Worm (Caenorhabditis elegans) whole organism, L1 larva: ENCODE results near the gene nhr-15.

Experiments
- egl-27 ChIP-seq, 2 experiments: fragments of 150-350 bp in 1 of 2; sonication (generic microtip); optimal IDR thresholded peaks; 3 replicates each; lab custom pipeline; 2017 to 2018; ENCODE audit warnings: missing biosample characterization in 2 of 2, missing genetic modification characterization in 2 of 2, missing genetic modification reagents in 2 of 2
- elt-3 ChIP-seq, 6 experiments: fragments of 150-350 bp in 1 of 6; sonication (generic microtip); optimal IDR thresholded peaks; 2 replicates each; lab custom pipeline; 2017 to 2018; ENCODE audit warnings: missing biosample characterization in 6 of 6, missing genetic modification characterization in 6 of 6, inconsistent platforms in 1 of 6
- fos-1 ChIP-seq: fragments of 150-350 bp; optimal IDR thresholded peaks from 2 replicates; lab custom pipeline; 2014; ENCODE audit warnings: missing biosample characterization, missing genetic modification characterization
- lin-13 ChIP-seq: fragments of 150-350 bp; optimal IDR thresholded peaks from 2 replicates; lab custom pipeline; 2014; ENCODE audit warnings: missing biosample characterization, missing genetic modification reagents, missing genetic modification characterization
- lin-39 ChIP-seq: fragments of 150-350 bp; optimal IDR thresholded peaks from 2 replicates; lab custom pipeline; 2014; ENCODE audit warnings: missing biosample characterization, missing genetic modification reagents, missing genetic modification characterization
- nhr-11 ChIP-seq: fragments of 150-350 bp; optimal IDR thresholded peaks from 2 replicates; lab custom pipeline; 2014; ENCODE audit warnings: missing biosample characterization, missing genetic modification characterization
- nhr-12 ChIP-seq: sonication (generic microtip); optimal IDR thresholded peaks from 2 replicates; lab custom pipeline; 2017; ENCODE audit warnings: missing biosample characterization, missing genetic modification characterization
- nhr-237 ChIP-seq: fragments of 150-350 bp; optimal IDR thresholded peaks from 2 replicates; lab custom pipeline; 2014; ENCODE audit warnings: missing biosample characterization, missing genetic modification characterization
- nhr-71 ChIP-seq: sonication (generic microtip); optimal IDR thresholded peaks from 2 replicates; lab custom pipeline; 2016; ENCODE audit warnings: mild to moderate bottlenecking, missing genetic modification characterization, moderate library complexity, missing compliant biosample characterization
- pax-3 ChIP-seq: fragments of 200-800 bp; sonication (Bioruptor generic); optimal IDR thresholded peaks from 2 replicates; lab custom pipeline; 2018; ENCODE audit warnings: mild to moderate bottlenecking, missing genetic modification characterization, moderate library complexity, missing compliant biosample characterization
- snpc-4 ChIP-seq: fragments of 150-350 bp; optimal IDR thresholded peaks from 2 replicates; lab custom pipeline; 2014; ENCODE audit warnings: missing biosample characterization, missing genetic modification characterization
- sox-4 ChIP-seq: sonication (generic microtip); optimal IDR thresholded peaks from 2 replicates; lab custom pipeline; 2016; ENCODE audit warnings: missing genetic modification characterization, missing compliant biosample characterization

DNA sequence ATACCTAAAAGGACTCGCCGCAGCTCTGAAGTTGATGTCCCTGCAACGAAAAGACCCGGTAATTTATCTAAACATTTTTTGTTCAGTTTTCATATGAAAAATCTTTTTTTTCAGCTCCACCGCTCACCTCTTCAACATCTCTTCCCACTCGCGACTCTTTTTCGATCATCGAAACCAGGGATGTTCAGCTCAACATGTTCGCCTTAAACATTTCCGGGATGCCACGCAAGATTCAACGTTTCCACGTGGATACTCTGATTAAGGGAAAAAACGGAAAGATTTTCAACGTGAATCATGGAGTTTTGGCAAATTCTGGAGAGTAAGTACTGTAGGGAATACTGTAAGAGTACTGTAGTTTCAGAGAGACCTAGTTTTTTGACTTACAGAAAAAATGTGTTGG, 31.0 kb downstream of the nhr-15 start:
- TF ChIP-seq fos-1 (tag; lab: Kevin White, UChicago) (no peak), sox-4 (tag; lab: Kevin White, UChicago) (no peak), egl-27 (tag; optimal IDR thresholded peaks at IDR 0.05; lab: Kevin White, UChicago) (no peak), nhr-237 (tag; lab: Kevin White, UChicago) (no peak), elt-3 (tag; optimal IDR thresholded peaks at IDR 0.05; lab: Kevin White, UChicago) (no peak), nhr-71 (no peak), lin-39 (tag; lab: Kevin White, UChicago) (no peak), lin-13 (GFP tag; lab: Kevin White, UChicago) (no peak), snpc-4 (tag; lab: Kevin White, UChicago) (no peak), nhr-11 (no peak), pax-3 (no peak), nhr-12 (tag; lab: Kevin White, UChicago) (no peak)
